Worm (Caenorhabditis elegans) whole organism, L3 larva: Measurements from ENCODE around the gene F59A1.6.
A peak's percentile ranks its signal among the peaks of the same experiment; 100 is the strongest.

Experiments used
- ZK546.5 ChIP-seq: sonication (generic microtip); optimal IDR thresholded peaks from 2 replicates; lab custom pipeline; 2017; ENCODE audit warnings: missing biosample characterization, missing genetic modification characterization
- aly-2 ChIP-seq: fragments of 150-350 bp; optimal IDR thresholded peaks from 2 replicates; lab custom pipeline; 2014; ENCODE audit warnings: missing biosample characterization, missing genetic modification characterization
- ama-1 ChIP-seq: fragments of 150-350 bp; optimal IDR thresholded peaks from 2 replicates; lab custom pipeline; 2018
- ceh-16 ChIP-seq: sonication (generic microtip); optimal IDR thresholded peaks from 2 replicates; lab custom pipeline; 2017; ENCODE audit warnings: missing biosample characterization, missing genetic modification characterization
- ceh-9 ChIP-seq: sonication (generic microtip); optimal IDR thresholded peaks from 2 replicates; lab custom pipeline; 2018; ENCODE audit warnings: missing biosample characterization, missing genetic modification characterization
- daf-12 ChIP-seq: fragments of 150-350 bp; optimal IDR thresholded peaks from 2 replicates; lab custom pipeline; 2014; ENCODE audit warnings: missing biosample characterization, missing genetic modification reagents, missing genetic modification characterization
- egl-5 ChIP-seq: fragments of 150-350 bp; optimal IDR thresholded peaks from 2 replicates; lab custom pipeline; 2017; ENCODE audit warnings: missing biosample characterization, missing genetic modification reagents, missing genetic modification characterization, inconsistent platforms
- elt-1 ChIP-seq: fragments of 150-350 bp; optimal IDR thresholded peaks from 2 replicates; lab custom pipeline; 2014; ENCODE audit warnings: missing biosample characterization, missing genetic modification characterization
- elt-2 ChIP-seq: sonication (generic microtip); optimal IDR thresholded peaks from 2 replicates; lab custom pipeline; 2016; ENCODE audit warnings: missing genetic modification reagents, mild to moderate bottlenecking, missing genetic modification characterization, missing compliant biosample characterization
- elt-3 ChIP-seq, 3 experiments: fragments of 150-350 bp in 1 of 3; sonication (generic microtip) in 2 of 3; optimal IDR thresholded peaks; 2 replicates in 2 of 3; 4 replicates in 1 of 3; lab custom pipeline; 2014 to 2017; ENCODE audit warnings: missing biosample characterization in 3 of 3, missing genetic modification characterization in 3 of 3
- eor-1 ChIP-seq, 2 experiments: fragments of 150-350 bp; optimal IDR thresholded peaks; 2 replicates each; lab custom pipeline; 2014 to 2018; ENCODE audit warnings: missing biosample characterization in 2 of 2, missing genetic modification characterization in 2 of 2
- fkh-10 ChIP-seq: sonication (generic microtip); optimal IDR thresholded peaks from 2 replicates; lab custom pipeline; 2017; ENCODE audit warnings: missing biosample characterization, missing genetic modification reagents, missing genetic modification characterization
- fkh-2 ChIP-seq: fragments of 150-350 bp; optimal IDR thresholded peaks from 2 replicates; lab custom pipeline; 2014; ENCODE audit warnings: missing biosample characterization, missing genetic modification reagents, missing genetic modification characterization
- fos-1 ChIP-seq: fragments of 150-350 bp; optimal IDR thresholded peaks from 2 replicates; lab custom pipeline; 2014; ENCODE audit warnings: missing biosample characterization, missing genetic modification characterization
- hmg-11 ChIP-seq: sonication (generic microtip); optimal IDR thresholded peaks from 2 replicates; lab custom pipeline; 2016; ENCODE audit warnings: missing genetic modification characterization, missing compliant biosample characterization
- jun-1 ChIP-seq: fragments of 150-350 bp; optimal IDR thresholded peaks from 2 replicates; lab custom pipeline; 2014; ENCODE audit warnings: missing biosample characterization, missing genetic modification reagents, missing genetic modification characterization
- lin-39 ChIP-seq: fragments of 150-350 bp; optimal IDR thresholded peaks from 2 replicates; lab custom pipeline; 2018; ENCODE audit warnings: missing biosample characterization, missing genetic modification reagents, missing genetic modification characterization
- lsy-12 ChIP-seq: sonication (generic microtip); optimal IDR thresholded peaks from 2 replicates; lab custom pipeline; 2016; ENCODE audit warnings: mild to moderate bottlenecking, missing genetic modification characterization, missing compliant biosample characterization
- mdl-1 ChIP-seq: fragments of 150-350 bp; optimal IDR thresholded peaks from 2 replicates; lab custom pipeline; 2014; ENCODE audit warnings: missing biosample characterization, missing genetic modification characterization
- mml-1 ChIP-seq: fragments of 150-350 bp; sonication (generic microtip); optimal IDR thresholded peaks from 3 replicates; lab custom pipeline; 2014; ENCODE audit warnings: missing biosample characterization, missing genetic modification characterization
- nfya-1 ChIP-seq: sonication (generic microtip); optimal IDR thresholded peaks from 2 replicates; lab custom pipeline; 2017; ENCODE audit warnings: missing genetic modification characterization, mild to moderate bottlenecking, missing compliant biosample characterization, antibody characterized with exemption, moderate library complexity; ENCODE audit not compliant: insufficient read depth
- nhr-12 ChIP-seq: fragments of 150-350 bp; optimal IDR thresholded peaks from 2 replicates; lab custom pipeline; 2014; ENCODE audit warnings: missing biosample characterization, missing genetic modification characterization
- nhr-23 ChIP-seq: fragments of 150-350 bp; optimal IDR thresholded peaks from 2 replicates; lab custom pipeline; 2014; ENCODE audit warnings: missing biosample characterization, missing genetic modification reagents, missing genetic modification characterization
- nhr-25 ChIP-seq: sonication (generic microtip); optimal IDR thresholded peaks from 2 replicates; lab custom pipeline; 2017; ENCODE audit warnings: missing biosample characterization, missing genetic modification characterization
- nhr-28 ChIP-seq: fragments of 150-350 bp; optimal IDR thresholded peaks from 2 replicates; lab custom pipeline; 2014; ENCODE audit warnings: missing biosample characterization, missing genetic modification characterization
- nhr-43 ChIP-seq: sonication (generic microtip); optimal IDR thresholded peaks from 2 replicates; lab custom pipeline; 2016; ENCODE audit warnings: mild to moderate bottlenecking, missing genetic modification characterization, missing compliant biosample characterization; ENCODE audit not compliant: poor library complexity, severe bottlenecking
- nhr-67 ChIP-seq: fragments of 150-350 bp; optimal IDR thresholded peaks from 2 replicates; lab custom pipeline; 2014; ENCODE audit warnings: missing biosample characterization, missing genetic modification characterization
- nhr-76 ChIP-seq: fragments of 150-350 bp; sonication (generic microtip); optimal IDR thresholded peaks from 5 replicates; lab custom pipeline; 2014; ENCODE audit warnings: missing biosample characterization, missing genetic modification characterization
- nhr-77 ChIP-seq: fragments of 150-350 bp; optimal IDR thresholded peaks from 2 replicates; lab custom pipeline; 2014; ENCODE audit warnings: missing biosample characterization, missing genetic modification characterization
- pha-4 ChIP-seq: fragments of 150-350 bp; optimal IDR thresholded peaks from 2 replicates; lab custom pipeline; 2014; ENCODE audit warnings: missing biosample characterization, missing genetic modification reagents, missing genetic modification characterization
- pqm-1 ChIP-seq: fragments of 150-350 bp; optimal IDR thresholded peaks from 2 replicates; lab custom pipeline; 2017; ENCODE audit warnings: missing biosample characterization, missing genetic modification characterization, inconsistent platforms
- sea-2 ChIP-seq: fragments of 150-350 bp; sonication (generic microtip); optimal IDR thresholded peaks from 4 replicates; lab custom pipeline; 2014; ENCODE audit warnings: missing biosample characterization, missing genetic modification reagents, missing genetic modification characterization
- snpc-4 ChIP-seq: fragments of 150-350 bp; optimal IDR thresholded peaks from 2 replicates; lab custom pipeline; 2014; ENCODE audit warnings: missing biosample characterization, missing genetic modification characterization
- tbx-2 ChIP-seq: sonication (generic microtip); optimal IDR thresholded peaks from 2 replicates; lab custom pipeline; 2016; ENCODE audit warnings: mild to moderate bottlenecking, missing genetic modification characterization, missing compliant biosample characterization
- unc-62 ChIP-seq: fragments of 150-350 bp; sonication (generic microtip); optimal IDR thresholded peaks from 4 replicates; lab custom pipeline; 2014; ENCODE audit warnings: missing biosample characterization, missing genetic modification reagents, missing genetic modification characterization
- ztf-4 ChIP-seq: fragments of 150-350 bp; optimal IDR thresholded peaks from 2 replicates; lab custom pipeline; 2014; ENCODE audit warnings: missing biosample characterization, missing genetic modification characterization

Gene F59A1.6

ce11 chrV:17660003-17660402, 24.9 kb upstream of the F59A1.6 start, which contains the start of gene dgat-2:
dgat-2 (plus strand) TSS chrV:17660303.
- no peak for TF ChIP-seq pha-4
- TF ChIP-seq nhr-12 (tag; lab: Kevin White, UChicago) = no peak
- TF ChIP-seq egl-5 (tag; lab: Kevin White, UChicago) = no peak
- TF ChIP-seq elt-3 (tag; optimal IDR thresholded peaks at IDR 0.05; lab: Kevin White, UChicago) = no peak
- TF ChIP-seq, all 47 proteins: peak for 0

- TF ChIP-seq tbx-2 (no peak), pqm-1 (peak; percentile 81), mdl-1 (tag; lab: Kevin White, UChicago) (no peak), ceh-16 (tag; lab: Kevin White, UChicago) (no peak), elt-2 (tag; lab: Kevin White, UChicago) (peak; percentile 96)
Measured at ce11 chrV:17662260-17662659, 22.7 kb upstream of the F59A1.6 start.

ce11 chrV:17664367-17664766, 20.6 kb upstream of the F59A1.6 start:
- no peak for TF ChIP-seq aly-2 (tag; lab: Kevin White, UChicago)
- no peak for TF ChIP-seq daf-12
- no peak for TF ChIP-seq elt-3 (tag; optimal IDR thresholded peaks at IDR 0.05; lab: Kevin White, UChicago)
- TF ChIP-seq unc-62 (GFP tag; lab: Kevin White, UChicago) = no peak
- TF ChIP-seq ceh-9 = no peak
- no peak for TF ChIP-seq sea-2 (GFP tag; lab: Kevin White, UChicago)
- TF ChIP-seq fos-1 (tag; lab: Kevin White, UChicago) = no peak
- TF ChIP-seq nhr-28 = no peak
- no peak for TF ChIP-seq fkh-10
- TF ChIP-seq hmg-11 (tag; lab: Kevin White, UChicago) = no peak
- no peak for TF ChIP-seq eor-1 (tag; optimal IDR thresholded peaks at IDR 0.05; lab: Kevin White, UChicago)
- no peak for TF ChIP-seq pqm-1
- no peak for TF ChIP-seq nhr-23 (tag; lab: Kevin White, UChicago)
- TF ChIP-seq nfya-1 (tag; lab: Kevin White, UChicago) = no peak

- TF ChIP-seq ztf-4 (tag; lab: Kevin White, UChicago) = no peak
- no peak for TF ChIP-seq nhr-25 (tag; lab: Kevin White, UChicago)
- no peak for TF ChIP-seq jun-1 (tag; lab: Kevin White, UChicago)
- TF ChIP-seq ama-1 (lab: Kevin White, UChicago) = no peak
- TF ChIP-seq lsy-12 = no peak
- TF ChIP-seq ZK546.5 (tag; lab: Kevin White, UChicago) = no peak
- TF ChIP-seq unc-62 (GFP tag; lab: Kevin White, UChicago) = no peak
- TF ChIP-seq fkh-2 (tag; lab: Kevin White, UChicago) = no peak
- TF ChIP-seq elt-3 (tag; optimal IDR thresholded peaks at IDR 0.05; lab: Kevin White, UChicago) = no peak
- TF ChIP-seq eor-1 (tag; optimal IDR thresholded peaks at IDR 0.05; lab: Kevin White, UChicago) = no peak
- TF ChIP-seq snpc-4 = no peak
- no peak for TF ChIP-seq ceh-16 (tag; lab: Kevin White, UChicago)
- TF ChIP-seq nhr-43 = no peak
- TF ChIP-seq nfya-1 (tag; lab: Kevin White, UChicago) = no peak
- no peak for TF ChIP-seq ceh-9
- no peak for TF ChIP-seq fkh-10
- no peak for TF ChIP-seq mml-1 (tag; lab: Kevin White, UChicago)
- TF ChIP-seq sea-2 (GFP tag; lab: Kevin White, UChicago) = no peak
- TF ChIP-seq nhr-76 (tag; lab: Kevin White, UChicago) = no peak
- TF ChIP-seq, all 47 proteins: peak for 0
Measured at ce11 chrV:17665906-17666305, 19.0 kb upstream of the F59A1.6 start, which contains the start of gene F59A1.11. F59A1.11 (minus strand) TSS chrV:17666006.

ce11 chrV:17667676-17668075, 17.3 kb upstream of the F59A1.6 start, which contains the start of gene F59A1.12:
F59A1.12 (minus strand) TSS chrV:17667776.
- TF ChIP-seq nhr-76 (tag; lab: Kevin White, UChicago) (no peak), lin-39 (no peak), nhr-77 (tag; lab: Kevin White, UChicago) (no peak), ceh-9 (no peak), aly-2 (tag; lab: Kevin White, UChicago) (no peak), ama-1 (lab: Kevin White, UChicago) (no peak), nhr-67 (tag; lab: Kevin White, UChicago) (no peak), nfya-1 (tag; lab: Kevin White, UChicago) (no peak), jun-1 (tag; lab: Kevin White, UChicago) (no peak), elt-1 (tag; lab: Kevin White, UChicago) (no peak), elt-3 (tag; optimal IDR thresholded peaks at IDR 0.05; lab: Kevin White, UChicago) (no peak), ztf-4 (tag; lab: Kevin White, UChicago) (no peak), mml-1 (tag; lab: Kevin White, UChicago) (no peak)
